In genomic region chrII:9716417-9717039, ce11 we compare ENCODE assay signal across 5 worm cellular contexts.
A peak's percentile ranks its signal among the peaks of the same experiment; 100 is the strongest.
TF ChIP-seq lines count a peak whose summit lies in the region.

wee-1.3 (minus strand) TSS chrII:9716467.

TF ChIP-seq in whole organism, L1 larva, 84 proteins besides CTCF, POLR2A, EP300 and RAD21 (continues in another document):
- TF ChIP-seq snu-23 (GFP tag; optimal IDR thresholded peaks at IDR 0.05; lab: Kevin White, UChicago) (peak; percentile 88), pqm-1 (tag; optimal IDR thresholded peaks at IDR 0.05; lab: Kevin White, UChicago) (no peak), alr-1 (tag; optimal IDR thresholded peaks at IDR 0.05; lab: Kevin White, UChicago; ENCODE audit: borderline replicate concordance) (no peak), sptf-1 (tag; optimal IDR thresholded peaks at IDR 0.05; lab: Kevin White, UChicago) (no peak), ceh-88 (GFP tag; IDR thresholded peaks at IDR 0.05; lab: Robert Waterston, UW) (no peak), snpc-4 (tag; optimal IDR thresholded peaks at IDR 0.05; lab: Kevin White, UChicago) (peak; percentile 65), isw-1 (GFP tag; IDR thresholded peaks at IDR 0.05; lab: Robert Waterston, UW) (peak; percentile 79), lir-3 (tag; optimal IDR thresholded peaks at IDR 0.05; lab: Kevin White, UChicago; ENCODE audit: poor library complexity) (peak; percentile 58), zip-4 (GFP tag; optimal IDR thresholded peaks at IDR 0.05; lab: Kevin White, UChicago) (peak; percentile 29), dpl-1 (GFP tag; optimal IDR thresholded peaks at IDR 0.05; lab: Kevin White, UChicago) (peak; percentile 99 to 100 (median 99)), nhr-12 (tag; optimal IDR thresholded peaks at IDR 0.05; lab: Kevin White, UChicago) (no peak), elt-3 (tag; optimal IDR thresholded peaks at IDR 0.05; lab: Kevin White, UChicago) (peak in 3 of 6 experiments; percentile 49 to 81 (median 66)), fkh-4 (tag; optimal IDR thresholded peaks at IDR 0.05; lab: Kevin White, UChicago; ENCODE audit: borderline replicate concordance) (no peak), pax-3 (tag; optimal IDR thresholded peaks at IDR 0.05; lab: Kevin White, UChicago) (peak; percentile 44), C04F5.9 (tag; optimal IDR thresholded peaks at IDR 0.05; lab: Kevin White, UChicago) (peak; percentile 81), lin-14 (GFP tag; optimal IDR thresholded peaks at IDR 0.05; lab: Kevin White, UChicago) (peak; percentile 76), nhr-76 (tag; optimal IDR thresholded peaks at IDR 0.05; lab: Kevin White, UChicago) (no peak)

TF ChIP-seq in whole organism, L3 larva, 47 proteins besides CTCF, POLR2A, EP300 and RAD21 (continues in another document):
- TF ChIP-seq pha-4 (tag; optimal IDR thresholded peaks at IDR 0.05; lab: Kevin White, UChicago) (peak; percentile 91), jun-1 (tag; optimal IDR thresholded peaks at IDR 0.05; lab: Kevin White, UChicago) (peak; percentile 46), nhr-23 (tag; optimal IDR thresholded peaks at IDR 0.05; lab: Kevin White, UChicago) (peak; percentile 87), lin-39 (tag; optimal IDR thresholded peaks at IDR 0.05; lab: Kevin White, UChicago) (peak; percentile 52), skn-1 (tag; optimal IDR thresholded peaks at IDR 0.05; lab: Kevin White, UChicago) (peak; percentile 40), nhr-77 (tag; optimal IDR thresholded peaks at IDR 0.05; lab: Kevin White, UChicago) (no peak), R02D3.7 (tag; optimal IDR thresholded peaks at IDR 0.05; lab: Kevin White, UChicago) (peak; percentile 65), nfya-1 (tag; optimal IDR thresholded peaks at IDR 0.05; lab: Kevin White, UChicago; ENCODE audit: insufficient read depth) (peak; percentile 86), lin-15B (tag; optimal IDR thresholded peaks at IDR 0.05; lab: Kevin White, UChicago) (peak; percentile 72), eor-1 (tag; optimal IDR thresholded peaks at IDR 0.05; lab: Kevin White, UChicago) (no peak), ceh-9 (tag; optimal IDR thresholded peaks at IDR 0.05; lab: Kevin White, UChicago) (no peak), unc-39 (tag; optimal IDR thresholded peaks at IDR 0.05; lab: Kevin White, UChicago) (no peak), ztf-4 (tag; optimal IDR thresholded peaks at IDR 0.05; lab: Kevin White, UChicago) (no peak), unc-62 (GFP tag; optimal IDR thresholded peaks at IDR 0.05; lab: Kevin White, UChicago) (no peak), elt-1 (tag; optimal IDR thresholded peaks at IDR 0.05; lab: Kevin White, UChicago) (peak; percentile 29), nhr-11 (tag; optimal IDR thresholded peaks at IDR 0.05; lab: Kevin White, UChicago) (peak; percentile 76), mml-1 (tag; optimal IDR thresholded peaks at IDR 0.05; lab: Kevin White, UChicago) (no peak), aly-2 (tag; optimal IDR thresholded peaks at IDR 0.05; lab: Kevin White, UChicago) (no peak), egl-27 (tag; optimal IDR thresholded peaks at IDR 0.05; lab: Kevin White, UChicago) (no peak)

TF ChIP-seq in whole organism, early embryonic, 17 proteins besides CTCF, POLR2A, EP300 and RAD21:
- TF ChIP-seq aly-1 (tag; optimal IDR thresholded peaks at IDR 0.05; lab: Kevin White, UChicago), result no peak
- no peak for TF ChIP-seq hnd-1 (tag; optimal IDR thresholded peaks at IDR 0.05; lab: Kevin White, UChicago)
- TF ChIP-seq F13C5.2 (tag; optimal IDR thresholded peaks at IDR 0.05; lab: Kevin White, UChicago), result peak; percentile 74
- no peak for TF ChIP-seq ets-7 (tag; optimal IDR thresholded peaks at IDR 0.05; lab: Kevin White, UChicago)
- no peak for TF ChIP-seq B0310.2 (tag; optimal IDR thresholded peaks at IDR 0.05; lab: Kevin White, UChicago)
- TF ChIP-seq tbx-11 (GFP tag; IDR thresholded peaks at IDR 0.05; lab: Robert Waterston, UW), result no peak
- no peak for TF ChIP-seq sea-1 (GFP tag; conservative IDR thresholded peaks at IDR 0.05; lab: Robert Waterston, UW)
- TF ChIP-seq ama-1 (optimal IDR thresholded peaks at IDR 0.05; lab: Kevin White, UChicago), result no peak
- no peak for TF ChIP-seq hmbx-1 (tag; optimal IDR thresholded peaks at IDR 0.05; lab: Kevin White, UChicago)
- peak; percentile 40 for TF ChIP-seq hmg-4 (GFP tag; optimal IDR thresholded peaks at IDR 0.05; lab: Kevin White, UChicago)
- TF ChIP-seq tbx-37 (GFP tag; conservative IDR thresholded peaks at IDR 0.05; lab: Robert Waterston, UW), result peak; percentile 7; the same call in 1 of the 2 replicates
- TF ChIP-seq scrt-1 (GFP tag; IDR thresholded peaks at IDR 0.05; lab: Robert Waterston, UW), result no peak
- no peak for TF ChIP-seq ceh-36 (tag; optimal IDR thresholded peaks at IDR 0.05; lab: Kevin White, UChicago)
- no peak for TF ChIP-seq flt-1 (GFP tag; IDR thresholded peaks at IDR 0.05; lab: Robert Waterston, UW)
- no peak for TF ChIP-seq tra-4 (tag; optimal IDR thresholded peaks at IDR 0.05; lab: Kevin White, UChicago)

TF ChIP-seq in whole organism, midembryonic, 9 proteins besides CTCF, POLR2A, EP300 and RAD21:
- TF ChIP-seq cog-1 (tag; optimal IDR thresholded peaks at IDR 0.05; lab: Kevin White, UChicago) (peak; percentile 80), flt-1 (GFP tag; IDR thresholded peaks at IDR 0.05; lab: Robert Waterston, UW) (0 out of 2 replicates have a peak, but pooled peaks have one; percentile 17), med-1 (GFP tag; optimal IDR thresholded peaks at IDR 0.05; lab: Kevin White, UChicago; ENCODE audit: insufficient read depth) (no peak), tab-1 (GFP tag; IDR thresholded peaks at IDR 0.05; lab: Robert Waterston, UW) (no peak), ztf-29 (GFP tag; IDR thresholded peaks at IDR 0.05; lab: Robert Waterston, UW) (no peak), T22C8.4 (GFP tag; IDR thresholded peaks at IDR 0.05; lab: Robert Waterston, UW) (0 out of 2 replicates have a peak, but pooled peaks have one; percentile 23), ref-1 (GFP tag; conservative IDR thresholded peaks at IDR 0.05; lab: Robert Waterston, UW) (no peak), ztf-23 (GFP tag; IDR thresholded peaks at IDR 0.05; lab: Robert Waterston, UW) (no peak), klf-2 (GFP tag; conservative IDR thresholded peaks at IDR 0.05; lab: Robert Waterston, UW) (no peak)

TF ChIP-seq in whole organism, young adult, 124 proteins besides CTCF, POLR2A, EP300 and RAD21 (continues in another document):
- TF ChIP-seq let-526 (GFP tag; IDR thresholded peaks at IDR 0.05; lab: Robert Waterston, UW) (no peak), repo-1 (tag; optimal IDR thresholded peaks at IDR 0.05; lab: Kevin White, UChicago) (no peak), snpc-1.3 (tag; optimal IDR thresholded peaks at IDR 0.05; lab: Kevin White, UChicago; ENCODE audit: insufficient read depth) (no peak), dox-1 (GFP tag; IDR thresholded peaks at IDR 0.05; lab: Robert Waterston, UW) (peak; percentile 65), B0019.2 (GFP tag; conservative IDR thresholded peaks at IDR 0.05; lab: Robert Waterston, UW) (no peak), madf-8 (GFP tag; conservative IDR thresholded peaks at IDR 0.05; lab: Robert Waterston, UW) (peak; percentile 49), egl-44 (GFP tag; IDR thresholded peaks at IDR 0.05; lab: Robert Waterston, UW) (no peak), efl-1 (GFP tag; optimal IDR thresholded peaks at IDR 0.05; lab: Kevin White, UChicago) (peak; percentile 92), F33H1.4 (GFP tag; IDR thresholded peaks at IDR 0.05; lab: Robert Waterston, UW) (peak; percentile 54), cebp-2 (GFP tag; IDR thresholded peaks at IDR 0.05; lab: Robert Waterston, UW) (no peak), lsl-1 (GFP tag; optimal IDR thresholded peaks at IDR 0.05; lab: Kevin White, UChicago) (peak; percentile 50), K11D2.4 (GFP tag; IDR thresholded peaks at IDR 0.05; lab: Robert Waterston, UW) (no peak), T26A5.8 (tag; optimal IDR thresholded peaks at IDR 0.05; lab: Kevin White, UChicago) (no peak), aptf-3 (GFP tag; IDR thresholded peaks at IDR 0.05; lab: Robert Waterston, UW) (no peak), nhr-90 (tag; optimal IDR thresholded peaks at IDR 0.05; lab: Kevin White, UChicago) (no peak), attf-6 (GFP tag; IDR thresholded peaks at IDR 0.05; lab: Robert Waterston, UW) (no peak), K12H6.12 (tag; optimal IDR thresholded peaks at IDR 0.05; lab: Kevin White, UChicago) (peak; percentile 17), F22D6.2 (tag; optimal IDR thresholded peaks at IDR 0.05; lab: Kevin White, UChicago) (no peak), F55B11.4 (tag; optimal IDR thresholded peaks at IDR 0.05; lab: Kevin White, UChicago; ENCODE audit: borderline replicate concordance, insufficient read depth) (no peak), nhr-120 (GFP tag; IDR thresholded peaks at IDR 0.05; lab: Robert Waterston, UW) (no peak), ceh-27 (GFP tag; optimal IDR thresholded peaks at IDR 0.05; lab: Kevin White, UChicago) (peak; percentile 48), tbp1 (GFP tag; optimal IDR thresholded peaks at IDR 0.05; lab: Kevin White, UChicago) (peak; percentile 59), nfyb-1 (GFP tag; IDR thresholded peaks at IDR 0.05; lab: Robert Waterston, UW) (peak; percentile 44; the same call in 1 of the 2 replicates), pbrm-1 (GFP tag; IDR thresholded peaks at IDR 0.05; lab: Robert Waterston, UW) (peak; percentile 55; the same call in 1 of the 2 replicates), ztf-6 (GFP tag; IDR thresholded peaks at IDR 0.05; lab: Robert Waterston, UW) (no peak), ceh-91 (GFP tag; IDR thresholded peaks at IDR 0.05; lab: Robert Waterston, UW) (peak; percentile 48; the same call in 1 of the 2 replicates), nfya-1 (tag; optimal IDR thresholded peaks at IDR 0.05; lab: Kevin White, UChicago; ENCODE audit: borderline replicate concordance, insufficient read depth) (no peak), hmg-1.2 (GFP tag; IDR thresholded peaks at IDR 0.05; lab: Robert Waterston, UW) (peak; percentile 65), hlh-12 (tag; optimal IDR thresholded peaks at IDR 0.05; lab: Kevin White, UChicago) (no peak), C06A6.2 (GFP tag; conservative IDR thresholded peaks at IDR 0.05; lab: Robert Waterston, UW) (no peak), ZK185.1 (tag; optimal IDR thresholded peaks at IDR 0.05; lab: Kevin White, UChicago; ENCODE audit: poor library complexity, severe bottlenecking) (no peak), T07F8.4 (tag; optimal IDR thresholded peaks at IDR 0.05; lab: Kevin White, UChicago) (no peak), Y53G8AR.9 (GFP tag; conservative IDR thresholded peaks at IDR 0.05; lab: Robert Waterston, UW) (no peak), Y56A3A.18 (GFP tag; IDR thresholded peaks at IDR 0.05; lab: Robert Waterston, UW) (no peak), mcd-1 (GFP tag; IDR thresholded peaks at IDR 0.05; lab: Robert Waterston, UW) (peak; percentile 76), ceh-100 (GFP tag; IDR thresholded peaks at IDR 0.05; lab: Robert Waterston, UW) (peak; percentile 22; the same call in 1 of the 2 replicates), let-607 (tag; optimal IDR thresholded peaks at IDR 0.05; lab: Kevin White, UChicago) (peak in 1 of 2 experiments; percentile 18), B0336.3 (GFP tag; IDR thresholded peaks at IDR 0.05; lab: Robert Waterston, UW) (peak; percentile 37; the same call in 1 of the 2 replicates)

Comparison
In these comparisons a context has a peak if more than half of its experiments do, and no peak if none do; other contexts are left out.
1. Of the 8 proteins assayed by ChIP-seq in both whole organism, young adult and whole organism, L1 larva: peak only in whole organism, young adult: none; only in whole organism, L1 larva: nhr-90; in both: dpl-1, efl-1, lin-35, snpc-4 and unc-130; in neither: 2.